Fruit fly (Drosophila melanogaster): ENCODE data around the gene ush.

DNA sequence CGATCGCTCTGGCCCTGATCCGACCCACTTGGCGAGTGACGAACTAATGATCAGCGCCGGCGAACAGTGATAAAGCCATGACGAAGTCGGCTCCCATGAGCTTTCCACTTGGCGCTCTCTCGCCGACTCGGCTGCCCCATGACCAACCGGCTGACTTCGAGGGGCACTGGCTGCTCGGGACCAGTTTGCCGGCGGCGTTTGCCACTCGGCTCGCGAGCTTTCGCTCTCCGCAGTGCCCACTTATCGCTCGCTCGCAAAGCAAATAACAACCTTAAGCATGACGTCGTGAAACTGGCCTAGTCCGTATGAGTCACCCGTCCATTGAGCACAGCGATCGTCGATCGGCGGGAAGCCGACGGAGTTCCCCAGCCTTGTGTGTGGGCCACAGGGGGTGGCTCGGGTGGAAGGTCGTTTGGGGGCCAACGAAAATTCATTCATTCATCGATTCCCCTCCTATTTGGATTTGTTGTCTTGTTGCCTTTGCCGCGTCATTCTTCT, 76.5 kb downstream of the ush start, which contains the start of gene Ets21C:
- TF ChIP-seq ttk (optimal IDR thresholded peaks at IDR 0.05) (no peak), insv (optimal IDR thresholded peaks at IDR 0.05) (peak; percentile 21), Sin3A (optimal IDR thresholded peaks at IDR 0.05) (no peak), h (optimal IDR thresholded peaks at IDR 0.05) (no peak), Myc (optimal IDR thresholded peaks at IDR 0.05) (no peak)
